Fruit fly (Drosophila melanogaster): ENCODE data around the gene chm.

The chm gene

dm6 chr2L:7411947-7412621, at the start of gene chm (continued):
- TF ChIP-seq Rx (GFP tag; IDR thresholded peaks at IDR 0.05), result no peak
- no peak for TF ChIP-seq Chrac-16 (GFP tag; optimal IDR thresholded peaks at IDR 0.05)
- peak; percentile 32; the same call in 1 of the 2 replicates for TF ChIP-seq lmd (GFP tag; IDR thresholded peaks at IDR 0.05)
- TF ChIP-seq CG6175 (GFP tag; IDR thresholded peaks at IDR 0.05), result no peak
- no peak for TF ChIP-seq CG7928 (GFP tag; optimal IDR thresholded peaks at IDR 0.05)
- TF ChIP-seq CG9215 (GFP tag; IDR thresholded peaks at IDR 0.05), result no peak
- no peak for TF ChIP-seq gsb (GFP tag; IDR thresholded peaks at IDR 0.05)
- peak; percentile 65 for TF ChIP-seq vvl (GFP tag; IDR thresholded peaks at IDR 0.05)
- TF ChIP-seq CG4730 (GFP tag; IDR thresholded peaks at IDR 0.05), result no peak
- TF ChIP-seq Kr (GFP tag; optimal IDR thresholded peaks at IDR 0.05), result no peak
- no peak for TF ChIP-seq exex (tag; optimal IDR thresholded peaks at IDR 0.05)
- TF ChIP-seq peb (GFP tag; IDR thresholded peaks at IDR 0.05), result no peak
- TF ChIP-seq CG11696 (GFP tag; IDR thresholded peaks at IDR 0.05), result no peak
- TF ChIP-seq Six4 (GFP tag; optimal IDR thresholded peaks at IDR 0.05), result no peak
- peak; percentile 76 for TF ChIP-seq ato (GFP tag; IDR thresholded peaks at IDR 0.05; ENCODE audit: partially characterized antibody)
- TF ChIP-seq kni (GFP tag; optimal IDR thresholded peaks at IDR 0.05), result no peak
- TF ChIP-seq ap (GFP tag; IDR thresholded peaks at IDR 0.05), result 0 out of 2 replicates have a peak, but pooled peaks have one; percentile 9
- peak; percentile 43 for TF ChIP-seq jumu (GFP tag; optimal IDR thresholded peaks at IDR 0.05)
- TF ChIP-seq Dref (GFP tag; IDR thresholded peaks at IDR 0.05), result peak; percentile 56
- TF ChIP-seq bab2 (GFP tag; optimal IDR thresholded peaks at IDR 0.05), result peak; percentile 10
- TF ChIP-seq CG12236 (GFP tag; optimal IDR thresholded peaks at IDR 0.05), result no peak
- no peak for TF ChIP-seq CG8924 (tag; optimal IDR thresholded peaks at IDR 0.05)
- TF ChIP-seq CG11560 (tag; IDR thresholded peaks at IDR 0.05), result no peak
- TF ChIP-seq CG34422 (GFP tag; IDR thresholded peaks at IDR 0.05), result peak; percentile 50; the same call in 1 of the 3 replicates
- TF ChIP-seq gem (tag; optimal IDR thresholded peaks at IDR 0.05), result no peak
- no peak for TF ChIP-seq p53 (GFP tag; optimal IDR thresholded peaks at IDR 0.05)
- peak; percentile 84 for TF ChIP-seq CG14860 (GFP tag; IDR thresholded peaks at IDR 0.05; ENCODE audit: partially characterized antibody)
- TF ChIP-seq seq (GFP tag; IDR thresholded peaks at IDR 0.05), result no peak
- TF ChIP-seq CG10321 (GFP tag; IDR thresholded peaks at IDR 0.05), result no peak
- peak; percentile 66 for TF ChIP-seq nerfin-1 (tag; optimal IDR thresholded peaks at IDR 0.05)
- TF ChIP-seq CG17612 (GFP tag; IDR thresholded peaks at IDR 0.05), result no peak
- no peak for TF ChIP-seq Dip3 (GFP tag; optimal IDR thresholded peaks at IDR 0.05)
- peak; percentile 54 for TF ChIP-seq nmo (GFP tag; optimal IDR thresholded peaks at IDR 0.05)
- TF ChIP-seq tio (GFP tag; optimal IDR thresholded peaks at IDR 0.05), result no peak
- TF ChIP-seq ab (GFP tag; optimal IDR thresholded peaks at IDR 0.05), result no peak
- no peak for TF ChIP-seq hkb (optimal IDR thresholded peaks at IDR 0.05)
- no peak for TF ChIP-seq hkb (GFP tag; IDR thresholded peaks at IDR 0.05)
- TF ChIP-seq CG8765 (GFP tag; IDR thresholded peaks at IDR 0.05), result no peak
- TF ChIP-seq CG17385 (GFP tag; optimal IDR thresholded peaks at IDR 0.05), result peak; percentile 7
- peak; percentile 52 for TF ChIP-seq CG11504 (tag; optimal IDR thresholded peaks at IDR 0.05)
- no peak for TF ChIP-seq CG8359 (GFP tag; optimal IDR thresholded peaks at IDR 0.05; ENCODE audit: borderline replicate concordance)
- peak; percentile 87 for TF ChIP-seq Ets65A (GFP tag)
- TF ChIP-seq CG6654 (GFP tag; optimal IDR thresholded peaks at IDR 0.05), result no peak
- no peak for TF ChIP-seq CG14050 (GFP tag; IDR thresholded peaks at IDR 0.05)
- TF ChIP-seq CG2678 (tag; optimal IDR thresholded peaks at IDR 0.05), result no peak
- peak; percentile 35 for TF ChIP-seq CG18599 (GFP tag; optimal IDR thresholded peaks at IDR 0.05)
- TF ChIP-seq CG15011 (GFP tag; optimal IDR thresholded peaks at IDR 0.05), result no peak
- peak; percentile 21 for TF ChIP-seq Fer1 (GFP tag; optimal IDR thresholded peaks at IDR 0.05)
- peak in 1 of 2 experiments; percentile 1 for TF ChIP-seq Hr51 (GFP tag; optimal IDR thresholded peaks at IDR 0.05)
- no peak for TF ChIP-seq Sox102F (GFP tag; optimal IDR thresholded peaks at IDR 0.05)
- peak; percentile 52 for TF ChIP-seq CG12659 (GFP tag; optimal IDR thresholded peaks at IDR 0.05)

All from whole organism, embryonic.